Worm (Caenorhabditis elegans) whole organism, L3 larva: ENCODE data around the gene lgc-53.
A peak's percentile ranks its signal among the peaks of the same experiment; 100 is the strongest.

Experiments
- ZK546.5 ChIP-seq: sonication (generic microtip); optimal IDR thresholded peaks from 2 replicates; lab custom pipeline; 2017; ENCODE audit warnings: missing biosample characterization, missing genetic modification characterization
- aly-2 ChIP-seq: fragments of 150-350 bp; optimal IDR thresholded peaks from 2 replicates; lab custom pipeline; 2014; ENCODE audit warnings: missing biosample characterization, missing genetic modification characterization
- ceh-16 ChIP-seq: sonication (generic microtip); optimal IDR thresholded peaks from 2 replicates; lab custom pipeline; 2017; ENCODE audit warnings: missing biosample characterization, missing genetic modification characterization
- ceh-28 ChIP-seq: fragments of 150-350 bp; optimal IDR thresholded peaks from 2 replicates; lab custom pipeline; 2014; ENCODE audit warnings: missing biosample characterization, missing genetic modification reagents, missing genetic modification characterization
- ceh-82 ChIP-seq: fragments of 150-350 bp; optimal IDR thresholded peaks from 2 replicates; lab custom pipeline; 2014; ENCODE audit warnings: missing biosample characterization, missing genetic modification characterization
- ceh-9 ChIP-seq: sonication (generic microtip); optimal IDR thresholded peaks from 2 replicates; lab custom pipeline; 2018; ENCODE audit warnings: missing biosample characterization, missing genetic modification characterization
- egl-27 ChIP-seq: sonication (generic microtip); optimal IDR thresholded peaks from 4 replicates; lab custom pipeline; 2017; ENCODE audit warnings: missing biosample characterization, missing genetic modification reagents, missing genetic modification characterization
- egl-5 ChIP-seq: fragments of 150-350 bp; optimal IDR thresholded peaks from 2 replicates; lab custom pipeline; 2017; ENCODE audit warnings: missing biosample characterization, missing genetic modification reagents, missing genetic modification characterization, inconsistent platforms
- elt-1 ChIP-seq: fragments of 150-350 bp; optimal IDR thresholded peaks from 2 replicates; lab custom pipeline; 2014; ENCODE audit warnings: missing biosample characterization, missing genetic modification characterization
- elt-2 ChIP-seq: sonication (generic microtip); optimal IDR thresholded peaks from 2 replicates; lab custom pipeline; 2016; ENCODE audit warnings: missing genetic modification reagents, mild to moderate bottlenecking, missing genetic modification characterization, missing compliant biosample characterization
- fkh-2 ChIP-seq: fragments of 150-350 bp; optimal IDR thresholded peaks from 2 replicates; lab custom pipeline; 2014; ENCODE audit warnings: missing biosample characterization, missing genetic modification reagents, missing genetic modification characterization
- fos-1 ChIP-seq: fragments of 150-350 bp; optimal IDR thresholded peaks from 2 replicates; lab custom pipeline; 2014; ENCODE audit warnings: missing biosample characterization, missing genetic modification characterization
- jun-1 ChIP-seq: fragments of 150-350 bp; optimal IDR thresholded peaks from 2 replicates; lab custom pipeline; 2014; ENCODE audit warnings: missing biosample characterization, missing genetic modification reagents, missing genetic modification characterization
- lin-15B ChIP-seq: fragments of 150-350 bp; optimal IDR thresholded peaks from 2 replicates; lab custom pipeline; 2014; ENCODE audit warnings: missing biosample characterization, missing genetic modification characterization
- lin-39 ChIP-seq: fragments of 150-350 bp; optimal IDR thresholded peaks from 2 replicates; lab custom pipeline; 2018; ENCODE audit warnings: missing biosample characterization, missing genetic modification reagents, missing genetic modification characterization
- lsy-12 ChIP-seq: sonication (generic microtip); optimal IDR thresholded peaks from 2 replicates; lab custom pipeline; 2016; ENCODE audit warnings: mild to moderate bottlenecking, missing genetic modification characterization, missing compliant biosample characterization
- mdl-1 ChIP-seq: fragments of 150-350 bp; optimal IDR thresholded peaks from 2 replicates; lab custom pipeline; 2014; ENCODE audit warnings: missing biosample characterization, missing genetic modification characterization
- mml-1 ChIP-seq: fragments of 150-350 bp; sonication (generic microtip); optimal IDR thresholded peaks from 3 replicates; lab custom pipeline; 2014; ENCODE audit warnings: missing biosample characterization, missing genetic modification characterization
- nhr-237 ChIP-seq: fragments of 150-350 bp; optimal IDR thresholded peaks from 2 replicates; lab custom pipeline; 2014; ENCODE audit warnings: missing biosample characterization, missing genetic modification characterization
- nhr-25 ChIP-seq: sonication (generic microtip); optimal IDR thresholded peaks from 2 replicates; lab custom pipeline; 2017; ENCODE audit warnings: missing biosample characterization, missing genetic modification characterization
- nhr-43 ChIP-seq: sonication (generic microtip); optimal IDR thresholded peaks from 2 replicates; lab custom pipeline; 2016; ENCODE audit warnings: mild to moderate bottlenecking, missing genetic modification characterization, missing compliant biosample characterization; ENCODE audit not compliant: poor library complexity, severe bottlenecking
- nhr-77 ChIP-seq: fragments of 150-350 bp; optimal IDR thresholded peaks from 2 replicates; lab custom pipeline; 2014; ENCODE audit warnings: missing biosample characterization, missing genetic modification characterization
- pha-4 ChIP-seq: fragments of 150-350 bp; optimal IDR thresholded peaks from 2 replicates; lab custom pipeline; 2014; ENCODE audit warnings: missing biosample characterization, missing genetic modification reagents, missing genetic modification characterization
- pqm-1 ChIP-seq: fragments of 150-350 bp; optimal IDR thresholded peaks from 2 replicates; lab custom pipeline; 2017; ENCODE audit warnings: missing biosample characterization, missing genetic modification characterization, inconsistent platforms
- sea-2 ChIP-seq: fragments of 150-350 bp; sonication (generic microtip); optimal IDR thresholded peaks from 4 replicates; lab custom pipeline; 2014; ENCODE audit warnings: missing biosample characterization, missing genetic modification reagents, missing genetic modification characterization
- unc-39 ChIP-seq: sonication (generic microtip); optimal IDR thresholded peaks from 4 replicates; lab custom pipeline; 2017; ENCODE audit warnings: missing biosample characterization, missing genetic modification characterization
- unc-62 ChIP-seq: fragments of 150-350 bp; sonication (generic microtip); optimal IDR thresholded peaks from 4 replicates; lab custom pipeline; 2014; ENCODE audit warnings: missing biosample characterization, missing genetic modification reagents, missing genetic modification characterization
- zag-1 ChIP-seq: fragments of 150-350 bp; optimal IDR thresholded peaks from 2 replicates; lab custom pipeline; 2014; ENCODE audit warnings: missing biosample characterization, missing genetic modification characterization
- ztf-4 ChIP-seq: fragments of 150-350 bp; optimal IDR thresholded peaks from 2 replicates; lab custom pipeline; 2014; ENCODE audit warnings: missing biosample characterization, missing genetic modification characterization

lgc-53 gene

ce11 chrX:16674632-16675031, 36.8 kb upstream of the lgc-53 start, which contains the start of gene tag-343:
tag-343 (minus strand) TSS chrX:16674732.
- TF ChIP-seq elt-2 (tag; lab: Kevin White, UChicago) (no peak), lin-15B (tag; lab: Kevin White, UChicago) (no peak), ZK546.5 (no peak), mml-1 (tag; lab: Kevin White, UChicago) (no peak), fos-1 (tag; lab: Kevin White, UChicago) (no peak), ceh-16 (tag; lab: Kevin White, UChicago) (no peak), sea-2 (GFP tag; lab: Kevin White, UChicago) (no peak), unc-62 (GFP tag; lab: Kevin White, UChicago) (no peak), mdl-1 (no peak), ceh-82 (no peak), ztf-4 (tag; lab: Kevin White, UChicago) (no peak), nhr-43 (no peak), unc-39 (tag; lab: Kevin White, UChicago) (no peak)

ce11 chrX:16675712-16676111, 35.8 kb upstream of the lgc-53 start:
- TF ChIP-seq nhr-25 (tag; lab: Kevin White, UChicago) (peak; percentile 30), aly-2 (tag; lab: Kevin White, UChicago) (no peak), nhr-237 (tag; lab: Kevin White, UChicago) (no peak), mdl-1 (no peak), elt-2 (tag; lab: Kevin White, UChicago) (peak; percentile 53)
- TF ChIP-seq, all 47 proteins: peak for 2

ce11 chrX:16677672-16678071, 33.8 kb upstream of the lgc-53 start, which contains the start of gene F22H10.3:
F22H10.3 (minus strand) TSS chrX:16677707.
- TF ChIP-seq unc-62 (GFP tag; lab: Kevin White, UChicago) (no peak), jun-1 (tag; lab: Kevin White, UChicago) (no peak), elt-2 (tag; lab: Kevin White, UChicago) (peak; percentile 79), fos-1 (tag; lab: Kevin White, UChicago) (no peak), lin-39 (tag; lab: Kevin White, UChicago) (no peak), ceh-16 (tag; lab: Kevin White, UChicago) (no peak), ceh-28 (tag; lab: Kevin White, UChicago) (no peak), pha-4 (tag; lab: Kevin White, UChicago) (peak; percentile 52), pqm-1 (tag; lab: Kevin White, UChicago) (peak; percentile 82)

- no peak for TF ChIP-seq fos-1 (tag; lab: Kevin White, UChicago)
- peak; percentile 54 for TF ChIP-seq pha-4 (tag; lab: Kevin White, UChicago)
- TF ChIP-seq ceh-9 (tag; lab: Kevin White, UChicago), result no peak
- TF ChIP-seq elt-2 (tag; lab: Kevin White, UChicago), result peak; percentile 54
- peak; percentile 40 for TF ChIP-seq pqm-1 (tag; lab: Kevin White, UChicago)
- TF ChIP-seq lin-15B (tag; lab: Kevin White, UChicago), result no peak
Measured at ce11 chrX:16678097-16678496, 33.4 kb upstream of the lgc-53 start.

ce11 chrX:16679117-16679590, 32.3 kb upstream of the lgc-53 start, which contains the start of gene F22H10.2:
F22H10.2 (plus strand) TSS chrX:16679540.
- no peak for TF ChIP-seq zag-1 (tag; lab: Kevin White, UChicago)
- no peak for TF ChIP-seq ZK546.5
- TF ChIP-seq pha-4 (tag; lab: Kevin White, UChicago), result peak; percentile 65
- no peak for TF ChIP-seq aly-2 (tag; lab: Kevin White, UChicago)
- TF ChIP-seq pqm-1 (tag; lab: Kevin White, UChicago), result peak; percentile 86
- TF ChIP-seq jun-1 (tag; lab: Kevin White, UChicago), result peak; percentile 27
- no peak for TF ChIP-seq lsy-12 (tag; lab: Kevin White, UChicago)
- no peak for TF ChIP-seq elt-1 (tag; lab: Kevin White, UChicago)
- TF ChIP-seq egl-5 (tag; lab: Kevin White, UChicago), result no peak
- TF ChIP-seq elt-2 (tag; lab: Kevin White, UChicago), result peak; percentile 80
- no peak for TF ChIP-seq fkh-2 (tag; lab: Kevin White, UChicago)
- TF ChIP-seq ceh-9 (tag; lab: Kevin White, UChicago), result no peak
- no peak for TF ChIP-seq unc-62 (GFP tag; lab: Kevin White, UChicago)
- TF ChIP-seq mml-1 (tag; lab: Kevin White, UChicago), result no peak
- TF ChIP-seq egl-27 (tag; lab: Kevin White, UChicago), result no peak
- no peak for TF ChIP-seq sea-2 (GFP tag; lab: Kevin White, UChicago)
- no peak for TF ChIP-seq ceh-16 (tag; lab: Kevin White, UChicago)
- TF ChIP-seq unc-39 (tag; lab: Kevin White, UChicago), result no peak
- TF ChIP-seq nhr-77 (tag; lab: Kevin White, UChicago), result no peak
